Worm (Caenorhabditis elegans) whole organism, midembryonic: ENCODE results near the gene nhr-188.

Experiments
- T22C8.4 ChIP-seq: fragments of 200-800 bp; sonication (Bioruptor generic); IDR thresholded peaks from 2 replicates; pipeline ENCODE4 v1.3.6; 2022; ENCODE audit warnings: missing genetic modification characterization, missing compliant biosample characterization
- cog-1 ChIP-seq: sonication (generic microtip); optimal IDR thresholded peaks from 2 replicates; lab custom pipeline; 2016; ENCODE audit warnings: missing genetic modification characterization, missing compliant biosample characterization
- flt-1 ChIP-seq: fragments of 200-800 bp; sonication (Bioruptor generic); IDR thresholded peaks from 2 replicates; pipeline ENCODE4 v1.3.6; 2022; ENCODE audit warnings: missing genetic modification characterization, missing compliant biosample characterization
- klf-2 ChIP-seq: fragments of 200-800 bp; sonication (Bioruptor generic); conservative IDR thresholded peaks from 2 replicates; pipeline ENCODE4 v1.3.6; 2022; ENCODE audit warnings: missing genetic modification reagents, missing genetic modification characterization, missing compliant biosample characterization
- med-1 ChIP-seq: sonication (generic microtip); optimal IDR thresholded peaks from 2 replicates; lab custom pipeline; 2017; ENCODE audit warnings: missing genetic modification characterization, mild to moderate bottlenecking, missing compliant biosample characterization, antibody characterized with exemption, missing genetic modification reagents; ENCODE audit not compliant: insufficient read depth
- ref-1 ChIP-seq: fragments of 200-800 bp; sonication (Bioruptor generic); conservative IDR thresholded peaks from 2 replicates; pipeline ENCODE4 v1.3.6; 2022; ENCODE audit warnings: missing genetic modification reagents, missing genetic modification characterization, missing compliant biosample characterization
- tab-1 ChIP-seq: fragments of 200-800 bp; sonication (Bioruptor generic); IDR thresholded peaks from 2 replicates; pipeline ENCODE4 v1.3.6; 2022; ENCODE audit warnings: missing genetic modification characterization, missing compliant biosample characterization
- ztf-23 ChIP-seq: fragments of 200-800 bp; sonication (Bioruptor generic); IDR thresholded peaks from 2 replicates; pipeline ENCODE4 v1.3.6; 2022; ENCODE audit warnings: missing genetic modification reagents, missing genetic modification characterization, missing compliant biosample characterization
- ztf-29 ChIP-seq: fragments of 200-800 bp; sonication (Bioruptor generic); IDR thresholded peaks from 2 replicates; pipeline ENCODE4 v1.3.6; 2022; ENCODE audit warnings: missing genetic modification reagents, missing genetic modification characterization, missing compliant biosample characterization

The nhr-188 gene

ce11 chrV:3857778-3858177 is at the start of gene nhr-188:
Gene nhr-188 (minus strand): TSS chrV:3857861.
- TF ChIP-seq ztf-29 (no peak), klf-2 (no peak), ztf-23 (GFP tag; lab: Robert Waterston, UW) (no peak), T22C8.4 (GFP tag; lab: Robert Waterston, UW) (no peak)

ce11 chrV:3905841-3906240 is 48.2 kb upstream of the nhr-188 start, which contains the start of gene nhr-156:
Gene nhr-156 (plus strand): TSS chrV:3906106.
- no peak for TF ChIP-seq med-1 (GFP tag; lab: Kevin White, UChicago)
- no peak for TF ChIP-seq ref-1
- TF ChIP-seq ztf-29 = no peak
- TF ChIP-seq flt-1 = no peak
- TF ChIP-seq klf-2 = no peak
- no peak for TF ChIP-seq T22C8.4 (GFP tag; lab: Robert Waterston, UW)
- no peak for TF ChIP-seq tab-1 (GFP tag; lab: Robert Waterston, UW)
- TF ChIP-seq ztf-23 (GFP tag; lab: Robert Waterston, UW) = no peak
- TF ChIP-seq cog-1 = no peak

- TF ChIP-seq flt-1 (no peak), ztf-29 (no peak), cog-1 (no peak), ztf-23 (GFP tag; lab: Robert Waterston, UW) (no peak), klf-2 (no peak), T22C8.4 (GFP tag; lab: Robert Waterston, UW) (no peak), tab-1 (GFP tag; lab: Robert Waterston, UW) (no peak), ref-1 (no peak)
Measured at ce11 chrV:3903424-3903823, 45.8 kb upstream of the nhr-188 start.

- TF ChIP-seq med-1 (GFP tag; lab: Kevin White, UChicago) (no peak), T22C8.4 (GFP tag; lab: Robert Waterston, UW) (no peak), flt-1 (no peak), cog-1 (no peak), ztf-23 (GFP tag; lab: Robert Waterston, UW) (no peak), tab-1 (GFP tag; lab: Robert Waterston, UW) (no peak), ref-1 (no peak), klf-2 (no peak)
Measured at ce11 chrV:3902458-3903157, 44.9 kb upstream of the nhr-188 start, which contains the start of the genes str-229 and srh-190. Gene str-229 (minus strand): TSS chrV:3902558. Gene srh-190 (plus strand): TSS chrV:3903107.

ce11 chrV:3900102-3900501 is 42.4 kb upstream of the nhr-188 start, which contains the start of gene irld-22:
Gene irld-22 (minus strand): TSS chrV:3900202.
- TF ChIP-seq ztf-23 (GFP tag; lab: Robert Waterston, UW) = no peak
- no peak for TF ChIP-seq ztf-29
- TF ChIP-seq T22C8.4 (GFP tag; lab: Robert Waterston, UW) = no peak
- no peak for TF ChIP-seq ref-1
- no peak for TF ChIP-seq cog-1
- no peak for TF ChIP-seq klf-2
- TF ChIP-seq tab-1 (GFP tag; lab: Robert Waterston, UW) = no peak
- TF ChIP-seq med-1 (GFP tag; lab: Kevin White, UChicago) = no peak
- no peak for TF ChIP-seq flt-1

ce11 chrV:3896018-3896417 is 38.4 kb upstream of the nhr-188 start:
- TF ChIP-seq ztf-29 (no peak), cog-1 (no peak), ref-1 (no peak), med-1 (GFP tag; lab: Kevin White, UChicago) (no peak), T22C8.4 (GFP tag; lab: Robert Waterston, UW) (no peak), klf-2 (no peak), ztf-23 (GFP tag; lab: Robert Waterston, UW) (no peak), tab-1 (GFP tag; lab: Robert Waterston, UW) (no peak), flt-1 (no peak)

ce11 chrV:3894661-3895060 is 37.0 kb upstream of the nhr-188 start, which contains the start of gene sre-9:
Gene sre-9 (plus strand): TSS chrV:3894961.
- TF ChIP-seq ztf-29 (no peak), klf-2 (no peak), T22C8.4 (GFP tag; lab: Robert Waterston, UW) (no peak), flt-1 (no peak), cog-1 (no peak), ztf-23 (GFP tag; lab: Robert Waterston, UW) (no peak), tab-1 (GFP tag; lab: Robert Waterston, UW) (no peak), ref-1 (no peak), med-1 (GFP tag; lab: Kevin White, UChicago) (no peak)

- TF ChIP-seq tab-1 (GFP tag; lab: Robert Waterston, UW) = no peak
- no peak for TF ChIP-seq klf-2
- TF ChIP-seq med-1 (GFP tag; lab: Kevin White, UChicago) = no peak
- TF ChIP-seq ztf-29 = no peak
- TF ChIP-seq T22C8.4 (GFP tag; lab: Robert Waterston, UW) = no peak
- TF ChIP-seq flt-1 = no peak
- no peak for TF ChIP-seq ref-1
- no peak for TF ChIP-seq cog-1
- no peak for TF ChIP-seq ztf-23 (GFP tag; lab: Robert Waterston, UW)
Measured at ce11 chrV:3892361-3892904, 34.8 kb upstream of the nhr-188 start, which contains the start of gene C17E7.4. Gene C17E7.4 (plus strand): TSS chrV:3892854.

ce11 chrV:3891919-3892318 is 34.3 kb upstream of the nhr-188 start, which contains the start of gene C17E7.12:
Gene C17E7.12 (minus strand): TSS chrV:3892019.
- TF ChIP-seq flt-1 (no peak), ref-1 (no peak), ztf-23 (GFP tag; lab: Robert Waterston, UW) (no peak), cog-1 (no peak), klf-2 (no peak), ztf-29 (no peak), tab-1 (GFP tag; lab: Robert Waterston, UW) (no peak), med-1 (GFP tag; lab: Kevin White, UChicago) (no peak), T22C8.4 (GFP tag; lab: Robert Waterston, UW) (no peak)

ce11 chrV:3890761-3891160 is 33.1 kb upstream of the nhr-188 start, which contains the start of gene C17E7.9:
Gene C17E7.9 (minus strand): TSS chrV:3890861.
- TF ChIP-seq ztf-23 (GFP tag; lab: Robert Waterston, UW) = no peak
- no peak for TF ChIP-seq T22C8.4 (GFP tag; lab: Robert Waterston, UW)
- TF ChIP-seq cog-1 = no peak
- TF ChIP-seq med-1 (GFP tag; lab: Kevin White, UChicago) = no peak
- no peak for TF ChIP-seq ztf-29
- no peak for TF ChIP-seq ref-1
- TF ChIP-seq tab-1 (GFP tag; lab: Robert Waterston, UW) = no peak
